Fruit fly (Drosophila melanogaster) whole organism, embryonic: ENCODE measurements around the gene vers.

ENCODE experiments used
- ATbp ChIP-seq: fragments of 200-800 bp; sonication (Bioruptor generic); optimal IDR thresholded peaks from 2 replicates; lab custom pipeline; 2017; ENCODE audit warnings: missing biosample characterization, mild to moderate bottlenecking, missing genetic modification characterization, missing genetic modification reagents
- Abd-B ChIP-seq: fragments of 200-800 bp; sonication (Bioruptor generic); optimal IDR thresholded peaks from 2 replicates; lab custom pipeline; 2018; ENCODE audit warnings: missing biosample characterization, mild to moderate bottlenecking, missing genetic modification characterization, moderate library complexity
- Bgb ChIP-seq: fragments of 200-800 bp; sonication (Bioruptor generic); IDR thresholded peaks from 2 replicates; pipeline ENCODE4 v1.3.6; 2022; ENCODE audit warnings: missing biosample characterization, missing genetic modification characterization; ENCODE audit not compliant: partially characterized antibody
- CG10267 ChIP-seq: fragments of 200-800 bp; sonication (Bioruptor generic); optimal IDR thresholded peaks from 2 replicates; lab custom pipeline; 2018; ENCODE audit warnings: missing biosample characterization, mild to moderate bottlenecking, missing genetic modification characterization, moderate library complexity
- CG11560 ChIP-seq: fragments of 200-800 bp; sonication (Bioruptor generic); IDR thresholded peaks from 3 replicates; pipeline ENCODE4 v1.3.6; 2022; ENCODE audit warnings: missing biosample characterization, missing genetic modification characterization
- CG14710 ChIP-seq: fragments of 200-800 bp; sonication (Bioruptor generic); optimal IDR thresholded peaks from 3 replicates; lab custom pipeline; 2019; ENCODE audit warnings: missing biosample characterization, mild to moderate bottlenecking, missing genetic modification characterization, moderate library complexity
- CG15073 ChIP-seq: fragments of 200-800 bp; sonication (Bioruptor generic); optimal IDR thresholded peaks from 2 replicates; lab custom pipeline; 2016; ENCODE audit warnings: missing biosample characterization, missing genetic modification characterization
- CG1602 ChIP-seq: fragments of 200-800 bp; sonication (Bioruptor generic); optimal IDR thresholded peaks from 3 replicates; lab custom pipeline; 2016; ENCODE audit warnings: missing biosample characterization, missing genetic modification characterization
- CG16815 ChIP-seq: fragments of 200-800 bp; sonication (Bioruptor generic); optimal IDR thresholded peaks from 3 replicates; lab custom pipeline; 2017; ENCODE audit warnings: missing biosample characterization, mild to moderate bottlenecking, missing genetic modification characterization
- CG17912 ChIP-seq: fragments of 200-800 bp; sonication (Bioruptor generic); optimal IDR thresholded peaks from 2 replicates; lab custom pipeline; 2018; ENCODE audit warnings: missing biosample characterization, mild to moderate bottlenecking, missing genetic modification characterization
- CG18764 ChIP-seq: fragments of 200-800 bp; sonication (Bioruptor generic); optimal IDR thresholded peaks from 3 replicates; lab custom pipeline; 2016; ENCODE audit warnings: missing biosample characterization, missing genetic modification characterization
- CG2129 ChIP-seq: fragments of 200-800 bp; sonication (Bioruptor generic); IDR thresholded peaks from 2 replicates; pipeline ENCODE4 v1.3.6; 2022; ENCODE audit warnings: missing biosample characterization, missing genetic modification characterization; ENCODE audit not compliant: partially characterized antibody
- CG2712 ChIP-seq: fragments of 200-800 bp; optimal IDR thresholded peaks from 3 replicates; lab custom pipeline; 2019; ENCODE audit warnings: missing biosample characterization, mild to moderate bottlenecking, missing genetic modification characterization, moderate library complexity
- CG33213 ChIP-seq: fragments of 200-800 bp; sonication (Bioruptor generic); optimal IDR thresholded peaks from 3 replicates; lab custom pipeline; 2016; ENCODE audit warnings: missing biosample characterization, missing genetic modification characterization
- CG7372 ChIP-seq: fragments of 200-800 bp; sonication (Bioruptor generic); IDR thresholded peaks from 2 replicates; pipeline ENCODE4 v1.3.6; 2022; ENCODE audit warnings: missing biosample characterization, missing genetic modification characterization
- CG7786 ChIP-seq: fragments of 200-800 bp; sonication (Bioruptor generic); optimal IDR thresholded peaks from 2 replicates; lab custom pipeline; 2016; ENCODE audit warnings: missing biosample characterization, missing genetic modification characterization
- CG8089 ChIP-seq: fragments of 200-800 bp; sonication (Bioruptor generic); optimal IDR thresholded peaks from 3 replicates; lab custom pipeline; 2016; ENCODE audit warnings: missing biosample characterization, missing genetic modification characterization
- D19B ChIP-seq: fragments of 200-800 bp; sonication (Bioruptor generic); optimal IDR thresholded peaks from 2 replicates; lab custom pipeline; 2017; ENCODE audit warnings: missing biosample characterization, mild to moderate bottlenecking, missing genetic modification characterization
- Dbx ChIP-seq: fragments of 200-800 bp; sonication (Bioruptor generic); IDR thresholded peaks from 3 replicates; pipeline ENCODE4 v1.3.6; 2022; ENCODE audit warnings: missing biosample characterization, missing genetic modification characterization
- Dll ChIP-seq: fragments of 200-800 bp; sonication (Bioruptor generic); IDR thresholded peaks from 4 replicates; pipeline ENCODE4 v1.3.6; 2022; ENCODE audit warnings: missing biosample characterization, missing genetic modification characterization; ENCODE audit not compliant: partially characterized antibody
- Doc3 ChIP-seq: fragments of 200-800 bp; sonication (Bioruptor generic); IDR thresholded peaks from 3 replicates; pipeline ENCODE4 v1.3.6; 2022; ENCODE audit warnings: missing biosample characterization, missing genetic modification characterization; ENCODE audit not compliant: partially characterized antibody
- E2f1 ChIP-seq: fragments of 200-800 bp; sonication (Bioruptor generic); IDR thresholded peaks from 2 replicates; pipeline ENCODE4 v1.3.6; 2022; ENCODE audit warnings: missing biosample characterization, missing genetic modification characterization
- Fer1 ChIP-seq: fragments of 200-800 bp; sonication (Bioruptor generic); optimal IDR thresholded peaks from 2 replicates; lab custom pipeline; 2017; ENCODE audit warnings: missing biosample characterization, mild to moderate bottlenecking, missing genetic modification characterization
- GATAe ChIP-seq: fragments of 200-800 bp; sonication (Bioruptor generic); conservative IDR thresholded peaks from 2 replicates; pipeline ENCODE4 v1.3.6; 2022; ENCODE audit warnings: missing biosample characterization, missing genetic modification characterization
- HLH3B ChIP-seq: fragments of 200-800 bp; sonication (Bioruptor generic); IDR thresholded peaks from 2 replicates; pipeline ENCODE4 v1.3.6; 2022; ENCODE audit warnings: missing biosample characterization, missing genetic modification characterization
- HLH54F ChIP-seq: fragments of 200-800 bp; sonication (Bioruptor generic); optimal IDR thresholded peaks from 3 replicates; lab custom pipeline; 2016; ENCODE audit warnings: missing biosample characterization, missing genetic modification characterization
- MESR4 ChIP-seq: fragments of 200-800 bp; sonication (Bioruptor generic); optimal IDR thresholded peaks from 2 replicates; lab custom pipeline; 2018; ENCODE audit warnings: missing biosample characterization, mild to moderate bottlenecking, missing genetic modification characterization, moderate library complexity
- MTF-1 ChIP-seq: fragments of 200-800 bp; sonication (Bioruptor generic); optimal IDR thresholded peaks from 2 replicates; lab custom pipeline; 2018; ENCODE audit warnings: missing biosample characterization, mild to moderate bottlenecking, missing genetic modification characterization, borderline replicate concordance
- NfI ChIP-seq: fragments of 200-800 bp; sonication (Bioruptor generic); optimal IDR thresholded peaks from 3 replicates; lab custom pipeline; 2018; ENCODE audit warnings: missing biosample characterization, mild to moderate bottlenecking, missing genetic modification characterization, moderate library complexity
- Scr ChIP-seq: fragments of 200-800 bp; sonication (Bioruptor generic); IDR thresholded peaks from 2 replicates; pipeline ENCODE4 v1.3.6; 2022; ENCODE audit warnings: missing biosample characterization, missing genetic modification characterization; ENCODE audit not compliant: partially characterized antibody
- Sry-δ ChIP-seq: fragments of 200-800 bp; sonication (Bioruptor generic); optimal IDR thresholded peaks from 2 replicates; lab custom pipeline; 2016; ENCODE audit warnings: missing biosample characterization, missing genetic modification characterization
- ab ChIP-seq: fragments of 200-800 bp; sonication (Bioruptor generic); optimal IDR thresholded peaks from 2 replicates; lab custom pipeline; 2016; ENCODE audit warnings: missing biosample characterization, missing genetic modification characterization
- amos ChIP-seq: fragments of 200-800 bp; sonication (Bioruptor generic); IDR thresholded peaks from 2 replicates; pipeline ENCODE4 v1.3.6; 2022; ENCODE audit warnings: missing biosample characterization, missing genetic modification characterization; ENCODE audit not compliant: partially characterized antibody
- cato ChIP-seq: fragments of 200-800 bp; sonication (Bioruptor generic); optimal IDR thresholded peaks from 2 replicates; lab custom pipeline; 2016; ENCODE audit warnings: missing biosample characterization, missing genetic modification characterization, borderline replicate concordance
- dmrt99B ChIP-seq: fragments of 200-800 bp; sonication (Bioruptor generic); optimal IDR thresholded peaks from 2 replicates; lab custom pipeline; 2018; ENCODE audit warnings: missing biosample characterization, mild to moderate bottlenecking, missing genetic modification characterization, moderate library complexity
- eve ChIP-seq, 2 experiments: fragments of >200 bp; optimal IDR thresholded peaks; 2 replicates each; lab custom pipeline; 2017; ENCODE audit warnings: missing biosample characterization in 2 of 2, missing genetic modification characterization in 2 of 2
- insv ChIP-seq, 2 experiments: fragments of 200-800 bp; sonication (Bioruptor generic); optimal IDR thresholded peaks; 3 replicates each; lab custom pipeline; 2016 to 2018; ENCODE audit warnings: missing biosample characterization in 2 of 2, missing genetic modification characterization in 2 of 2
- lilli ChIP-seq: fragments of 200-800 bp; sonication (Bioruptor generic); optimal IDR thresholded peaks from 3 replicates; lab custom pipeline; 2016; ENCODE audit warnings: missing biosample characterization, missing genetic modification characterization
- lov ChIP-seq, 2 experiments: fragments of 200-800 bp in 1 of 2; fragments of >200 bp in 1 of 2; sonication (Bioruptor generic) in 1 of 2; IDR thresholded peaks in 1 of 2; optimal IDR thresholded peaks in 1 of 2; 2 replicates in 1 of 2; 3 replicates in 1 of 2; pipeline versions ENCODE4 v1.3.6 to Lab custom; 2017 to 2022; ENCODE audit warnings: missing biosample characterization in 1 of 2, missing genetic modification characterization in 1 of 2
- onecut ChIP-seq: fragments of 200-800 bp; sonication (Bioruptor generic); IDR thresholded peaks from 2 replicates; pipeline ENCODE4 v1.3.6; 2022; ENCODE audit warnings: missing biosample characterization, missing genetic modification characterization
- pnt ChIP-seq: fragments of 200-800 bp; sonication (Bioruptor generic); optimal IDR thresholded peaks from 3 replicates; lab custom pipeline; 2016; ENCODE audit warnings: missing biosample characterization, missing genetic modification characterization
- pros ChIP-seq: fragments of 200-800 bp; sonication (Bioruptor generic); optimal IDR thresholded peaks from 3 replicates; lab custom pipeline; 2019; ENCODE audit warnings: missing biosample characterization, mild to moderate bottlenecking, missing genetic modification characterization, moderate library complexity
- pzg ChIP-seq: fragments of 200-800 bp; sonication (Bioruptor generic); optimal IDR thresholded peaks from 3 replicates; lab custom pipeline; 2018; ENCODE audit warnings: missing biosample characterization, mild to moderate bottlenecking, missing genetic modification characterization, moderate library complexity
- row ChIP-seq: fragments of 200-800 bp; sonication (Bioruptor generic); IDR thresholded peaks from 3 replicates; pipeline ENCODE4 v1.3.6; 2022; ENCODE audit warnings: missing biosample characterization, missing genetic modification characterization
- schlank ChIP-seq: fragments of 200-800 bp; sonication (Bioruptor generic); optimal IDR thresholded peaks from 2 replicates; lab custom pipeline; 2018; ENCODE audit warnings: missing biosample characterization, mild to moderate bottlenecking, missing genetic modification characterization
- sens ChIP-seq: fragments of 200-800 bp; sonication (Bioruptor generic); peaks from one replicate; lab custom pipeline; 2016; ENCODE audit warnings: missing biosample characterization, missing genetic modification characterization
- sens-2 ChIP-seq: fragments of 200-800 bp; sonication (Bioruptor generic); IDR thresholded peaks from 2 replicates; pipeline ENCODE4 v1.3.6; 2022; ENCODE audit warnings: missing biosample characterization, missing genetic modification characterization
- vnd ChIP-seq: fragments of 200-800 bp; sonication (Bioruptor generic); IDR thresholded peaks from 3 replicates; pipeline ENCODE4 v1.3.6; 2022; ENCODE audit warnings: missing biosample characterization, missing genetic modification characterization; ENCODE audit not compliant: partially characterized antibody

vers gene

dm6 chr3L:12118156-12118555, 2.3 kb downstream of the vers start, which contains the start of gene ssp (continued):
- no peak for TF ChIP-seq insv (GFP tag; optimal IDR thresholded peaks at IDR 0.05; lab: Kevin White, UChicago)
- peak; percentile 84 for TF ChIP-seq Scr (GFP tag; lab: Robert Waterston, UW)
- no peak for TF ChIP-seq cato
- no peak for TF ChIP-seq lov (optimal IDR thresholded peaks at IDR 0.05; lab: Kevin White, UChicago)
- no peak for TF ChIP-seq lov (GFP tag; IDR thresholded peaks at IDR 0.05; lab: Robert Waterston, UW)
- TF ChIP-seq onecut (GFP tag; lab: Robert Waterston, UW), result peak; percentile 30; the same call in 1 of the 2 replicates
- peak; percentile 46 for TF ChIP-seq CG10267
- TF ChIP-seq Sry-δ, result peak; percentile 85
- peak; percentile 75 for TF ChIP-seq CG2129 (GFP tag; lab: Robert Waterston, UW)
- peak; percentile 82 for TF ChIP-seq MESR4 (GFP tag; lab: Kevin White, UChicago)
- TF ChIP-seq E2f1, result no peak
- TF ChIP-seq Dll, result peak; percentile 91
- TF ChIP-seq lilli (GFP tag; lab: Kevin White, UChicago), result no peak
- peak; percentile 70 for TF ChIP-seq vnd (GFP tag; lab: Robert Waterston, UW)
- no peak for TF ChIP-seq MTF-1
- no peak for TF ChIP-seq ab
- no peak for TF ChIP-seq CG33213 (GFP tag; lab: Kevin White, UChicago)
- TF ChIP-seq Abd-B (GFP tag; lab: Kevin White, UChicago), result no peak
- no peak for TF ChIP-seq sens-2 (GFP tag; lab: Robert Waterston, UW)
- no peak for TF ChIP-seq HLH3B (GFP tag; lab: Robert Waterston, UW)
- TF ChIP-seq CG7786 (GFP tag; lab: Kevin White, UChicago), result no peak
- no peak for TF ChIP-seq CG16815 (GFP tag; lab: Kevin White, UChicago)
- TF ChIP-seq Bgb, result peak; percentile 82
- TF ChIP-seq CG2712, result peak; percentile 16
- peak; percentile 79 for TF ChIP-seq Doc3

DNA sequence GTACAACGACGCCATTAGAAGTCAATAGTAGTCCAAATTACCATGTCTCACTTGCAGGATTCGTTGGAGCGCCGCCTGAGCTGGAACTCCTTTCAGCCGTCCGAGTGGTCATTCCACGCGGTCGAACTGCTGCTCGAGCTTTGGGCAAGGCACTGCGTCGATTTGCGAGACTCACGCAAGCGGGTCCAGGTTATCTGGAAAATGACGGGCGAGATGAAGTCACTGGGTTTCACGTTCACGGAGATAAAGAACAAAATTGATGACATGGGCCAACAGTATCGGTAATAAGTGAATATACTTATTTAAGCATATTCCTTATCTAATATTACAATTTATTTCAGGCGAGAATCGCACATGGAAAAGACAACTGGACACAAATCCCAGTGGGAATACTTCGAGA, 2.7 kb downstream of the vers start:
- TF ChIP-seq sens, result peak; percentile 12
- no peak for TF ChIP-seq ATbp (GFP tag; lab: Kevin White, UChicago)
- no peak for TF ChIP-seq Dbx (GFP tag; lab: Robert Waterston, UW)
- TF ChIP-seq GATAe (GFP tag; lab: Robert Waterston, UW), result no peak
- no peak for TF ChIP-seq CG17912 (GFP tag; lab: Kevin White, UChicago)
- TF ChIP-seq pros, result no peak
- TF ChIP-seq CG7372 (GFP tag; lab: Robert Waterston, UW), result no peak
- no peak for TF ChIP-seq CG15073 (GFP tag; lab: Kevin White, UChicago)
- TF ChIP-seq D19B (GFP tag; lab: Kevin White, UChicago), result no peak
- TF ChIP-seq CG11560 (tag; lab: Robert Waterston, UW), result 0 out of 3 replicates have a peak, but pooled peaks have one; percentile 10

DNA sequence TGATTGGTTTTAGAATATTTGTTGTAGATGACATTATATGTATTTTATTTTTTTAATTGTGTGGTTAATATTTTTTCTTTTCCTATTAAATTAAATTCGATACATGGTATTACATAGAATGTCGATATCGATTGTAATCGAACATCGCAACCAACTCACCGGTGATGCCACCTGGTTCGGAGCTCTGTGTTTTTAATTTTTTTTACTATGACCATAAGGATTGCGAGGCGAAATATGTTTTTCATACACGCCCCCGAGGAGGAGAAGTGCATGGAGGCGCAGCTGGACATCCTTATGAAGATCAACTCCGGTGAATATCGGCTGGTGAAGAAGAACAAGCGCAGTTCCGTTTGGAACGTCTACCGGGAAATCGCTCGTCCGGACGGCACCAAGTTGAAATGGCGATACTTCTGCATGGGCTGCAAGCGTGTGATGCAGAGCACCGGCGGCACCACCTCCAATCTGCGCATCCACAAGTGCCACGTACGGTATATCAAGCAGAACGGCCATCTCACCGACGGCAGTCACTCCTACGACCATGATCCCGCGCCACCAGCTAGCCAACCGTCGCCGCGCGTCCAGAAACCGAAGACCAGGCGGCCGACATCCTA, 4.1 kb downstream of the vers start, which contains the start of gene CG11560:
CG11560 (plus strand) TSS at position 145 of the 611 bp plus-strand sequence.
- TF ChIP-seq CG14710, result peak; percentile 19
- peak; percentile 76 for TF ChIP-seq amos
- no peak for TF ChIP-seq NfI (GFP tag; lab: Kevin White, UChicago)
- no peak for TF ChIP-seq HLH54F (GFP tag; lab: Kevin White, UChicago)
- peak; percentile 56 for TF ChIP-seq pzg (GFP tag; lab: Kevin White, UChicago)
- no peak for TF ChIP-seq pnt (GFP tag; lab: Kevin White, UChicago)
- TF ChIP-seq schlank (tag; lab: Kevin White, UChicago), result no peak
- TF ChIP-seq Fer1 (GFP tag; lab: Kevin White, UChicago), result no peak
- TF ChIP-seq dmrt99B (tag; lab: Kevin White, UChicago), result no peak
- no peak for TF ChIP-seq eve (GFP tag; optimal IDR thresholded peaks at IDR 0.05; lab: Kevin White, UChicago)
- TF ChIP-seq CG10267, result peak; percentile 35
- TF ChIP-seq row (GFP tag; lab: Robert Waterston, UW), result no peak; the same call in 2 of the 3 replicates
- no peak for TF ChIP-seq CG8089 (GFP tag; lab: Kevin White, UChicago)
- TF ChIP-seq Doc3, result peak; percentile 59
- TF ChIP-seq Abd-B (GFP tag; lab: Kevin White, UChicago), result no peak
- no peak for TF ChIP-seq CG1602
- no peak for TF ChIP-seq CG7372 (GFP tag; lab: Robert Waterston, UW)
- TF ChIP-seq CG18764, result no peak
